Worm (Caenorhabditis elegans) whole organism, L4 larva: ENCODE results near the gene Y37D8A.26.

ENCODE experiments used
- D1046.2 ChIP-seq: fragments of 200-800 bp; sonication (Bioruptor generic); IDR thresholded peaks from 2 replicates; pipeline ENCODE4 v1.3.6; 2022; ENCODE audit warnings: missing genetic modification characterization, missing compliant biosample characterization
- F10B5.3 ChIP-seq: sonication (generic microtip); optimal IDR thresholded peaks from 2 replicates; lab custom pipeline; 2016; ENCODE audit warnings: mild to moderate bottlenecking, missing genetic modification characterization, missing compliant biosample characterization
- F44E2.7 ChIP-seq: fragments of 200-800 bp; sonication (Bioruptor generic); IDR thresholded peaks from 2 replicates; pipeline ENCODE4 v2.1.2; 2022; ENCODE audit warnings: missing genetic modification characterization, missing compliant biosample characterization
- T20F7.1 ChIP-seq: fragments of 200-800 bp; sonication (Bioruptor generic); optimal IDR thresholded peaks from 2 replicates; lab custom pipeline; 2018; ENCODE audit warnings: mild to moderate bottlenecking, missing genetic modification characterization, missing compliant biosample characterization
- T26A8.4 ChIP-seq: fragments of 200-800 bp; sonication (Bioruptor generic); IDR thresholded peaks from 2 replicates; pipeline ENCODE4 v1.3.6; 2022; ENCODE audit warnings: missing genetic modification characterization, missing compliant biosample characterization
- Y48G9A.11 ChIP-seq: fragments of 200-800 bp; sonication (Bioruptor generic); IDR thresholded peaks from 2 replicates; pipeline ENCODE4 v1.3.6; 2022; ENCODE audit warnings: missing genetic modification reagents, missing genetic modification characterization, missing compliant biosample characterization
- Y5F2A.4 ChIP-seq: fragments of 200-800 bp; sonication (Bioruptor generic); optimal IDR thresholded peaks from 2 replicates; lab custom pipeline; 2018; ENCODE audit warnings: mild to moderate bottlenecking, missing genetic modification characterization, missing compliant biosample characterization
- Y75B8A.6 ChIP-seq: fragments of 200-800 bp; sonication (Bioruptor generic); IDR thresholded peaks from 2 replicates; pipeline ENCODE4 v1.3.6; 2022; ENCODE audit warnings: missing genetic modification reagents, missing genetic modification characterization, missing compliant biosample characterization
- ZK337.2 ChIP-seq: fragments of 200-800 bp; sonication (Bioruptor generic); IDR thresholded peaks from 2 replicates; pipeline ENCODE4 v1.3.6; 2022; ENCODE audit warnings: missing genetic modification reagents, missing genetic modification characterization, missing compliant biosample characterization
- ama-1 ChIP-seq: fragments of 150-350 bp; optimal IDR thresholded peaks from 2 replicates; lab custom pipeline; 2014; ENCODE audit warnings: inconsistent platforms, mixed read lengths
- ceh-20 ChIP-seq: fragments of 200-800 bp; sonication (Bioruptor generic); IDR thresholded peaks from 2 replicates; pipeline ENCODE4 v1.3.6; 2022; ENCODE audit warnings: missing genetic modification reagents, missing genetic modification characterization, missing compliant biosample characterization
- ceh-28 ChIP-seq: fragments of 150-350 bp; optimal IDR thresholded peaks from 2 replicates; lab custom pipeline; 2014; ENCODE audit warnings: missing biosample characterization, missing genetic modification reagents, missing genetic modification characterization
- ceh-44 ChIP-seq: fragments of 200-800 bp; sonication (Bioruptor generic); IDR thresholded peaks from 2 replicates; pipeline ENCODE4 v1.3.6; 2022; ENCODE audit warnings: missing genetic modification reagents, missing genetic modification characterization, missing compliant biosample characterization
- ceh-82 ChIP-seq: sonication (generic microtip); optimal IDR thresholded peaks from 2 replicates; lab custom pipeline; 2017; ENCODE audit warnings: missing biosample characterization, missing genetic modification characterization
- ces-1 ChIP-seq: fragments of 150-350 bp; sonication (generic microtip); optimal IDR thresholded peaks from 4 replicates; lab custom pipeline; 2014; ENCODE audit warnings: missing biosample characterization, missing genetic modification reagents, missing genetic modification characterization
- cey-2 ChIP-seq: sonication (generic microtip); optimal IDR thresholded peaks from 3 replicates; lab custom pipeline; 2017; ENCODE audit warnings: missing genetic modification characterization, mild to moderate bottlenecking, missing compliant biosample characterization, antibody characterized with exemption, borderline replicate concordance; ENCODE audit not compliant: insufficient read depth
- daf-16 ChIP-seq, 3 experiments: sonication (generic microtip); optimal IDR thresholded peaks; 2 replicates each; lab custom pipeline; 2016 to 2017; ENCODE audit warnings: missing genetic modification characterization in 3 of 3, missing genetic modification reagents in 3 of 3, mild to moderate bottlenecking in 2 of 3, missing compliant biosample characterization in 2 of 3, missing biosample characterization in 1 of 3, moderate library complexity in 1 of 3
- daf-19 ChIP-seq: fragments of 200-800 bp; sonication (Bioruptor generic); conservative IDR thresholded peaks from 2 replicates; pipeline ENCODE4 v1.3.6; 2022; ENCODE audit warnings: missing genetic modification characterization, missing compliant biosample characterization
- daf-8 ChIP-seq: fragments of 200-800 bp; sonication (Bioruptor generic); IDR thresholded peaks from 2 replicates; pipeline ENCODE4 v1.3.6; 2022; ENCODE audit warnings: missing genetic modification characterization, missing compliant biosample characterization
- dmd-6 ChIP-seq: fragments of 200-800 bp; sonication (Bioruptor generic); IDR thresholded peaks from 2 replicates; pipeline ENCODE4 v1.3.6; 2022; ENCODE audit warnings: missing genetic modification reagents, missing genetic modification characterization, missing compliant biosample characterization
- dmd-8 ChIP-seq: fragments of 200-800 bp; sonication (Bioruptor generic); IDR thresholded peaks from 2 replicates; pipeline ENCODE4 v1.3.6; 2022; ENCODE audit warnings: missing genetic modification characterization, missing compliant biosample characterization
- duxl-1 ChIP-seq: sonication (generic microtip); optimal IDR thresholded peaks from 2 replicates; lab custom pipeline; 2016; ENCODE audit warnings: mild to moderate bottlenecking, missing genetic modification characterization, moderate library complexity, missing compliant biosample characterization; ENCODE audit not compliant: poor library complexity
- dve-1 ChIP-seq: sonication (generic microtip); optimal IDR thresholded peaks from 2 replicates; lab custom pipeline; 2017; ENCODE audit warnings: antibody characterized with exemption, mild to moderate bottlenecking, missing genetic modification characterization, missing compliant biosample characterization; ENCODE audit not compliant: insufficient read depth
- egl-43 ChIP-seq: fragments of 200-800 bp; sonication (Bioruptor generic); IDR thresholded peaks from 2 replicates; pipeline ENCODE4 v1.3.6; 2022; ENCODE audit warnings: missing genetic modification reagents, missing genetic modification characterization, missing compliant biosample characterization
- hif-1 ChIP-seq, 2 experiments: sonication (generic microtip); optimal IDR thresholded peaks; 2 replicates each; lab custom pipeline; 2016 to 2017; ENCODE audit warnings: missing compliant biosample characterization in 2 of 2, missing genetic modification characterization in 2 of 2, missing genetic modification reagents in 2 of 2, missing genotype in 2 of 2, mild to moderate bottlenecking in 1 of 2
- hlh-11 ChIP-seq: fragments of 200-800 bp; sonication (Bioruptor generic); optimal IDR thresholded peaks from 2 replicates; lab custom pipeline; 2018; ENCODE audit warnings: mild to moderate bottlenecking, missing genetic modification characterization, missing compliant biosample characterization
- hlh-30 ChIP-seq: sonication (generic microtip); optimal IDR thresholded peaks from 2 replicates; lab custom pipeline; 2017; ENCODE audit warnings: antibody characterized with exemption, mild to moderate bottlenecking, missing genetic modification characterization, missing compliant biosample characterization; ENCODE audit not compliant: insufficient read depth
- lin-13 ChIP-seq: fragments of 150-350 bp; optimal IDR thresholded peaks from 2 replicates; lab custom pipeline; 2014; ENCODE audit warnings: missing biosample characterization, missing genetic modification reagents, missing genetic modification characterization
- lir-3 ChIP-seq: sonication (generic microtip); optimal IDR thresholded peaks from 2 replicates; lab custom pipeline; 2016; ENCODE audit warnings: mild to moderate bottlenecking, missing genetic modification characterization, missing compliant biosample characterization
- lsy-2 ChIP-seq, 2 experiments: fragments of 150-350 bp in 1 of 2; sonication (generic microtip) in 1 of 2; optimal IDR thresholded peaks; 2 replicates each; lab custom pipeline; 2014 to 2017; ENCODE audit warnings: missing biosample characterization in 2 of 2, missing genetic modification characterization in 2 of 2
- madf-5 ChIP-seq, 2 experiments: fragments of 200-800 bp; sonication (Bioruptor generic); IDR thresholded peaks; 2 replicates each; pipeline ENCODE4 v1.3.6; 2022; ENCODE audit warnings: missing compliant biosample characterization in 2 of 2, missing genetic modification characterization in 2 of 2
- madf-9 ChIP-seq: fragments of 200-800 bp; sonication (Bioruptor generic); conservative IDR thresholded peaks from 2 replicates; pipeline ENCODE4 v1.3.6; 2022; ENCODE audit warnings: missing genetic modification reagents, missing genetic modification characterization, missing compliant biosample characterization
- mdl-1 ChIP-seq, 2 experiments: fragments of 150-350 bp in 1 of 2; sonication (generic microtip) in 1 of 2; optimal IDR thresholded peaks; 2 replicates each; lab custom pipeline; 2014 to 2017; ENCODE audit warnings: missing biosample characterization in 2 of 2, missing genetic modification characterization in 2 of 2
- mxl-3 ChIP-seq: fragments of 200-800 bp; sonication (Bioruptor generic); optimal IDR thresholded peaks from 2 replicates; lab custom pipeline; 2018; ENCODE audit warnings: mild to moderate bottlenecking, missing genetic modification characterization, missing compliant biosample characterization
- nhr-102 ChIP-seq: sonication (generic microtip); optimal IDR thresholded peaks from 2 replicates; lab custom pipeline; 2016; ENCODE audit warnings: mild to moderate bottlenecking, missing genetic modification characterization, moderate library complexity, missing compliant biosample characterization
- nhr-237 ChIP-seq: sonication (generic microtip); optimal IDR thresholded peaks from 2 replicates; lab custom pipeline; 2017; ENCODE audit warnings: missing biosample characterization, missing genetic modification characterization
- nhr-25 ChIP-seq: sonication (generic microtip); optimal IDR thresholded peaks from 2 replicates; lab custom pipeline; 2017; ENCODE audit warnings: missing genetic modification characterization, mild to moderate bottlenecking, missing compliant biosample characterization, antibody characterized with exemption, moderate library complexity, borderline replicate concordance; ENCODE audit not compliant: insufficient read depth
- nhr-28 ChIP-seq: fragments of 150-350 bp; optimal IDR thresholded peaks from 2 replicates; lab custom pipeline; 2014; ENCODE audit warnings: missing biosample characterization, missing genetic modification characterization
- nhr-41 ChIP-seq: fragments of 200-800 bp; sonication (Bioruptor generic); IDR thresholded peaks from 2 replicates; pipeline ENCODE4 v1.3.6; 2022; ENCODE audit warnings: missing genetic modification reagents, missing genetic modification characterization, missing compliant biosample characterization
- nhr-48 ChIP-seq: sonication (generic microtip); optimal IDR thresholded peaks from 2 replicates; lab custom pipeline; 2016; ENCODE audit warnings: mild to moderate bottlenecking, missing genetic modification characterization, missing compliant biosample characterization
- nhr-76 ChIP-seq: fragments of 150-350 bp; optimal IDR thresholded peaks from 2 replicates; lab custom pipeline; 2014; ENCODE audit warnings: missing biosample characterization, missing genetic modification characterization
- nhr-77 ChIP-seq: fragments of 150-350 bp; optimal IDR thresholded peaks from 2 replicates; lab custom pipeline; 2014; ENCODE audit warnings: missing biosample characterization, missing genetic modification characterization
- php-3 ChIP-seq: fragments of 200-800 bp; sonication (Bioruptor generic); IDR thresholded peaks from 2 replicates; pipeline ENCODE4 v1.3.6; 2022; ENCODE audit warnings: missing genetic modification reagents, missing genetic modification characterization, missing compliant biosample characterization
- pqm-1 ChIP-seq: sonication (generic microtip); optimal IDR thresholded peaks from 2 replicates; lab custom pipeline; 2017; ENCODE audit warnings: missing biosample characterization, missing genetic modification characterization
- rbr-2 ChIP-seq: sonication (generic microtip); optimal IDR thresholded peaks from 2 replicates; lab custom pipeline; 2016; ENCODE audit warnings: missing genotype, missing genetic modification characterization, missing compliant biosample characterization
- sdz-12 ChIP-seq: fragments of 200-800 bp; sonication (Bioruptor generic); optimal IDR thresholded peaks from 2 replicates; lab custom pipeline; 2018; ENCODE audit warnings: mild to moderate bottlenecking, missing genetic modification characterization, missing compliant biosample characterization
- skn-1 ChIP-seq: fragments of 150-350 bp; optimal IDR thresholded peaks from 2 replicates; lab custom pipeline; 2014; ENCODE audit warnings: missing biosample characterization, missing genetic modification characterization
- tra-1 ChIP-seq: fragments of 200-800 bp; sonication (Bioruptor generic); IDR thresholded peaks from 2 replicates; pipeline ENCODE4 v1.3.6; 2022; ENCODE audit warnings: missing genetic modification reagents, missing genetic modification characterization, missing compliant biosample characterization
- unc-130 ChIP-seq: sonication (generic microtip); optimal IDR thresholded peaks from 2 replicates; lab custom pipeline; 2016; ENCODE audit warnings: missing genetic modification reagents, missing genetic modification characterization, missing compliant biosample characterization
- zag-1 ChIP-seq: fragments of 150-350 bp; optimal IDR thresholded peaks from 2 replicates; lab custom pipeline; 2014; ENCODE audit warnings: missing biosample characterization, missing genetic modification characterization
- ztf-11 ChIP-seq: fragments of 150-350 bp; optimal IDR thresholded peaks from 2 replicates; lab custom pipeline; 2014; ENCODE audit warnings: missing biosample characterization, missing genetic modification characterization

The Y37D8A.26 gene

ce11 chrIII:12842858-12843257, 13.7 kb downstream of the Y37D8A.26 start (continued):
- TF ChIP-seq F44E2.7 = no peak
- TF ChIP-seq skn-1 (tag; lab: Kevin White, UChicago) = no peak
- TF ChIP-seq ztf-11 (tag; lab: Kevin White, UChicago) = no peak
- no peak for TF ChIP-seq daf-8 (GFP tag; lab: Robert Waterston, UW)
- no peak for TF ChIP-seq ama-1 (lab: Kevin White, UChicago)
- TF ChIP-seq madf-5 (GFP tag; IDR thresholded peaks at IDR 0.05; lab: Robert Waterston, UW) = no peak
- TF ChIP-seq zag-1 (tag; lab: Kevin White, UChicago) = no peak
- no peak for TF ChIP-seq daf-19 (GFP tag; lab: Robert Waterston, UW)
- TF ChIP-seq unc-130 (GFP tag; lab: Kevin White, UChicago) = no peak
- TF ChIP-seq ZK337.2 (GFP tag; lab: Robert Waterston, UW) = no peak
- TF ChIP-seq rbr-2 = no peak
- peak; percentile 81 for TF ChIP-seq dve-1
- peak; percentile 69 for TF ChIP-seq dmd-6
- TF ChIP-seq egl-43 = no peak
- no peak for TF ChIP-seq nhr-77 (tag; lab: Kevin White, UChicago)
- TF ChIP-seq nhr-76 (tag; lab: Kevin White, UChicago) = no peak
- peak; percentile 48 to 82 for TF ChIP-seq mdl-1 (tag; optimal IDR thresholded peaks at IDR 0.05; lab: Kevin White, UChicago)
- TF ChIP-seq T26A8.4 (GFP tag; lab: Robert Waterston, UW) = no peak
- TF ChIP-seq nhr-25 = no peak
- no peak for TF ChIP-seq ceh-44 (GFP tag; lab: Robert Waterston, UW)
- TF ChIP-seq madf-9 = no peak
- no peak for TF ChIP-seq Y5F2A.4 (GFP tag; lab: Kevin White, UChicago)
- peak; percentile 49 for TF ChIP-seq nhr-28
- 0 out of 2 replicates have a peak, but pooled peaks have one; percentile 44 for TF ChIP-seq ceh-20
- TF ChIP-seq lin-13 = no peak
- no peak for TF ChIP-seq ceh-82 (tag; lab: Kevin White, UChicago)

ce11 chrIII:12841328-12841727, 15.2 kb downstream of the Y37D8A.26 start:
- TF ChIP-seq T20F7.1 (GFP tag; lab: Kevin White, UChicago) (peak; percentile 27), D1046.2 (no peak), ces-1 (GFP tag; lab: Kevin White, UChicago) (peak; percentile 72), ama-1 (lab: Kevin White, UChicago) (no peak), hlh-11 (tag; lab: Kevin White, UChicago) (peak; percentile 87), sdz-12 (no peak), duxl-1 (tag; lab: Kevin White, UChicago) (no peak), mxl-3 (GFP tag; lab: Kevin White, UChicago) (peak; percentile 36), ceh-28 (tag; lab: Kevin White, UChicago) (no peak), nhr-48 (peak; percentile 83), F10B5.3 (no peak), nhr-77 (tag; lab: Kevin White, UChicago) (peak; percentile 63), daf-16 (GFP tag; optimal IDR thresholded peaks at IDR 0.05; lab: Kevin White, UChicago) (no peak), daf-16 (tag; optimal IDR thresholded peaks at IDR 0.05; lab: Kevin White, UChicago) (peak; percentile 48), hlh-30 (tag; lab: Kevin White, UChicago) (peak; percentile 90), lsy-2 (tag; optimal IDR thresholded peaks at IDR 0.05; lab: Kevin White, UChicago) (peak; percentile 40 to 82), lir-3 (tag; lab: Kevin White, UChicago) (no peak), daf-8 (GFP tag; lab: Robert Waterston, UW) (no peak), nhr-41 (no peak), php-3 (GFP tag; lab: Robert Waterston, UW) (no peak), tra-1 (GFP tag; lab: Robert Waterston, UW) (0 out of 2 replicates have a peak, but pooled peaks have one; percentile 9), hif-1 (tag; optimal IDR thresholded peaks at IDR 0.05; lab: Kevin White, UChicago) (peak in 1 of 2 experiments; percentile 42), dmd-8 (no peak), cey-2 (no peak), dmd-6 (peak; percentile 83), nhr-102 (tag; lab: Kevin White, UChicago) (peak; percentile 30), nhr-237 (tag; lab: Kevin White, UChicago) (no peak), pqm-1 (tag; lab: Kevin White, UChicago) (no peak), Y48G9A.11 (GFP tag; lab: Robert Waterston, UW) (no peak), Y75B8A.6 (no peak)
